Worm (Caenorhabditis elegans) whole organism, mixed stage, embryonic: Measurements from ENCODE around the gene dpf-4.

Source experiments
- M03D4.4 ChIP-seq: sonication (generic microtip); optimal IDR thresholded peaks from 2 replicates; lab custom pipeline; 2017; ENCODE audit warnings: mild to moderate bottlenecking, missing genetic modification characterization, missing compliant biosample characterization
- ces-1 ChIP-seq: fragments of 150-350 bp; optimal IDR thresholded peaks from 2 replicates; lab custom pipeline; 2014; ENCODE audit warnings: missing biosample characterization, missing genetic modification reagents, missing genetic modification characterization
- drap-1 ChIP-seq: fragments of 200-800 bp; sonication (Bioruptor generic); optimal IDR thresholded peaks from 3 replicates; lab custom pipeline; 2018; ENCODE audit warnings: mild to moderate bottlenecking, missing genetic modification characterization, missing compliant biosample characterization
- elt-3 ChIP-seq: fragments of 150-350 bp; optimal IDR thresholded peaks from 2 replicates; lab custom pipeline; 2014; ENCODE audit warnings: missing biosample characterization, missing genetic modification characterization
- ham-2 ChIP-seq: fragments of 200-800 bp; sonication (Bioruptor generic); optimal IDR thresholded peaks from 2 replicates; lab custom pipeline; 2018; ENCODE audit warnings: mild to moderate bottlenecking, missing genetic modification characterization, missing compliant biosample characterization
- lsy-2 ChIP-seq: fragments of 150-350 bp; optimal IDR thresholded peaks from 2 replicates; lab custom pipeline; 2014; ENCODE audit warnings: missing biosample characterization, missing genetic modification characterization
- mep-1 ChIP-seq: fragments of 150-350 bp; optimal IDR thresholded peaks from 2 replicates; lab custom pipeline; 2017; ENCODE audit warnings: missing biosample characterization, missing genetic modification reagents, missing genetic modification characterization, inconsistent platforms
- nhr-237 ChIP-seq: fragments of 150-350 bp; optimal IDR thresholded peaks from 2 replicates; lab custom pipeline; 2014; ENCODE audit warnings: missing biosample characterization, missing genetic modification characterization
- nhr-76 ChIP-seq: sonication (generic microtip); optimal IDR thresholded peaks from 2 replicates; lab custom pipeline; 2017; ENCODE audit warnings: missing biosample characterization, missing genetic modification characterization
- pha-4 ChIP-seq: fragments of 150-350 bp; optimal IDR thresholded peaks from 2 replicates; lab custom pipeline; 2018; ENCODE audit warnings: missing biosample characterization, missing genetic modification reagents, missing genetic modification characterization
- snpc-4 ChIP-seq: fragments of 150-350 bp; optimal IDR thresholded peaks from 2 replicates; lab custom pipeline; 2014; ENCODE audit warnings: missing biosample characterization, missing genetic modification characterization
- tbx-8 ChIP-seq: fragments of 200-800 bp; sonication (Bioruptor generic); optimal IDR thresholded peaks from 2 replicates; lab custom pipeline; 2018; ENCODE audit warnings: mild to moderate bottlenecking, missing genetic modification characterization, moderate library complexity, missing compliant biosample characterization
- unc-39 ChIP-seq: fragments of 150-350 bp; optimal IDR thresholded peaks from 2 replicates; lab custom pipeline; 2014; ENCODE audit warnings: missing biosample characterization, missing genetic modification characterization
- unc-62 ChIP-seq: fragments of 150-350 bp; optimal IDR thresholded peaks from 2 replicates; lab custom pipeline; 2014; ENCODE audit warnings: missing biosample characterization, missing genetic modification reagents, missing genetic modification characterization

- no peak for TF ChIP-seq pha-4
- TF ChIP-seq ces-1, result no peak
- no peak for TF ChIP-seq ham-2 (GFP tag; lab: Kevin White, UChicago)
- TF ChIP-seq M03D4.4 (tag; lab: Kevin White, UChicago), result no peak
- no peak for TF ChIP-seq unc-39 (tag; lab: Kevin White, UChicago)
- TF ChIP-seq nhr-237, result no peak
- TF ChIP-seq nhr-76 (tag; lab: Kevin White, UChicago), result no peak
- no peak for TF ChIP-seq mep-1
- TF ChIP-seq lsy-2 (tag; lab: Kevin White, UChicago), result no peak
- no peak for TF ChIP-seq elt-3 (tag; lab: Kevin White, UChicago)
- no peak for TF ChIP-seq snpc-4 (tag; lab: Kevin White, UChicago)
- TF ChIP-seq drap-1 (GFP tag; lab: Kevin White, UChicago), result no peak
- TF ChIP-seq unc-62, result no peak
- no peak for TF ChIP-seq tbx-8 (GFP tag; lab: Kevin White, UChicago)
These were observed 24.4 kb downstream of the dpf-4 start for ce11 chrIII:5883517-5883916.
